Fruit fly (Drosophila melanogaster): ENCODE measurements around the gene spd-2.

- TF ChIP-seq Lpt (GFP tag; optimal IDR thresholded peaks at IDR 0.05) (no peak), lz (GFP tag; optimal IDR thresholded peaks at IDR 0.05) (no peak), salr (GFP tag; optimal IDR thresholded peaks at IDR 0.05) (no peak), CG9139 (GFP tag; optimal IDR thresholded peaks at IDR 0.05) (no peak), fd59A (GFP tag; optimal IDR thresholded peaks at IDR 0.05) (no peak), fkh (GFP tag; optimal IDR thresholded peaks at IDR 0.05) (no peak), topi (GFP tag; optimal IDR thresholded peaks at IDR 0.05) (no peak), Eip75B (GFP tag; optimal IDR thresholded peaks at IDR 0.05) (no peak)
Measured at dm6 chr3L:16590860-16591259, 4.0 kb downstream of the spd-2 start, which contains the start of gene tra.
